Worm (Caenorhabditis elegans) whole organism, L2 larva: Measurements from ENCODE around the gene ttr-47.

ENCODE experiments used
- C34F6.9 ChIP-seq: fragments of 150-350 bp; optimal IDR thresholded peaks from 2 replicates; lab custom pipeline; 2014; ENCODE audit warnings: missing biosample characterization, missing genetic modification characterization
- F13H6.1 ChIP-seq: sonication (generic microtip); optimal IDR thresholded peaks from 2 replicates; lab custom pipeline; 2016; ENCODE audit warnings: missing genetic modification characterization, missing compliant biosample characterization
- R02D3.7 ChIP-seq: fragments of 150-350 bp; optimal IDR thresholded peaks from 2 replicates; lab custom pipeline; 2014; ENCODE audit warnings: missing biosample characterization, missing genetic modification characterization
- Y55F3AM.14 ChIP-seq: fragments of 200-800 bp; sonication (Bioruptor generic); optimal IDR thresholded peaks from 2 replicates; lab custom pipeline; 2018; ENCODE audit warnings: mild to moderate bottlenecking, missing genetic modification characterization, missing compliant biosample characterization
- aly-2 ChIP-seq: fragments of 150-350 bp; optimal IDR thresholded peaks from 2 replicates; lab custom pipeline; 2014; ENCODE audit warnings: missing biosample characterization, missing genetic modification characterization
- ama-1 ChIP-seq: fragments of 150-350 bp; optimal IDR thresholded peaks from 2 replicates; lab custom pipeline; 2018; ENCODE audit warnings: inconsistent platforms
- blmp-1 ChIP-seq: sonication (generic microtip); optimal IDR thresholded peaks from 2 replicates; lab custom pipeline; 2017; ENCODE audit warnings: missing genetic modification characterization, mild to moderate bottlenecking, missing compliant biosample characterization, antibody characterized with exemption, moderate library complexity; ENCODE audit not compliant: insufficient read depth
- ceh-82 ChIP-seq: fragments of 150-350 bp; optimal IDR thresholded peaks from 2 replicates; lab custom pipeline; 2014; ENCODE audit warnings: missing biosample characterization, missing genetic modification characterization
- crh-2 ChIP-seq: sonication (generic microtip); optimal IDR thresholded peaks from 2 replicates; lab custom pipeline; 2017; ENCODE audit warnings: missing biosample characterization, missing genetic modification characterization
- dmd-4 ChIP-seq: sonication (generic microtip); optimal IDR thresholded peaks from 2 replicates; lab custom pipeline; 2017; ENCODE audit warnings: missing biosample characterization, missing genetic modification characterization
- egl-27 ChIP-seq: sonication (generic microtip); optimal IDR thresholded peaks from 3 replicates; lab custom pipeline; 2017; ENCODE audit warnings: missing biosample characterization, missing genetic modification reagents, missing genetic modification characterization
- elt-3 ChIP-seq: sonication (generic microtip); optimal IDR thresholded peaks from 2 replicates; lab custom pipeline; 2017; ENCODE audit warnings: missing biosample characterization, missing genetic modification characterization
- fos-1 ChIP-seq: fragments of 150-350 bp; optimal IDR thresholded peaks from 2 replicates; lab custom pipeline; 2014; ENCODE audit warnings: missing biosample characterization, missing genetic modification characterization
- gmeb-1 ChIP-seq: fragments of 150-350 bp; optimal IDR thresholded peaks from 2 replicates; lab custom pipeline; 2014; ENCODE audit warnings: missing biosample characterization, missing genetic modification characterization
- lin-13 ChIP-seq: fragments of 150-350 bp; optimal IDR thresholded peaks from 2 replicates; lab custom pipeline; 2014; ENCODE audit warnings: missing biosample characterization, missing genetic modification reagents, missing genetic modification characterization
- lsy-2 ChIP-seq, 2 experiments: fragments of 150-350 bp in 1 of 2; sonication (generic microtip) in 1 of 2; optimal IDR thresholded peaks; 2 replicates each; lab custom pipeline; 2014 to 2017; ENCODE audit warnings: missing biosample characterization in 2 of 2, missing genetic modification characterization in 2 of 2
- nhr-129 ChIP-seq: fragments of 150-350 bp; optimal IDR thresholded peaks from 2 replicates; lab custom pipeline; 2014; ENCODE audit warnings: missing biosample characterization, missing genetic modification characterization
- nhr-237 ChIP-seq: fragments of 150-350 bp; optimal IDR thresholded peaks from 2 replicates; lab custom pipeline; 2014; ENCODE audit warnings: missing biosample characterization, missing genetic modification characterization
- nhr-25 ChIP-seq: fragments of 150-350 bp; sonication (generic microtip); optimal IDR thresholded peaks from 3 replicates; lab custom pipeline; 2014; ENCODE audit warnings: missing biosample characterization, missing genetic modification characterization
- nhr-6 ChIP-seq: fragments of 150-350 bp; optimal IDR thresholded peaks from 2 replicates; lab custom pipeline; 2014; ENCODE audit warnings: missing biosample characterization, missing genetic modification characterization
- nhr-77 ChIP-seq: fragments of 150-350 bp; optimal IDR thresholded peaks from 2 replicates; lab custom pipeline; 2014; ENCODE audit warnings: missing biosample characterization, missing genetic modification characterization
- sem-4 ChIP-seq: fragments of 150-350 bp; optimal IDR thresholded peaks from 2 replicates; lab custom pipeline; 2014; ENCODE audit warnings: missing biosample characterization, missing genetic modification reagents, missing genetic modification characterization
- skn-1 ChIP-seq: sonication (generic microtip); optimal IDR thresholded peaks from 2 replicates; lab custom pipeline; 2017; ENCODE audit warnings: missing biosample characterization, missing genetic modification characterization
- sma-3 ChIP-seq: sonication (generic microtip); optimal IDR thresholded peaks from 2 replicates; lab custom pipeline; 2016; ENCODE audit warnings: missing genetic modification reagents, missing genetic modification characterization, missing compliant biosample characterization
- unc-39 ChIP-seq: fragments of 150-350 bp; optimal IDR thresholded peaks from 2 replicates; lab custom pipeline; 2014; ENCODE audit warnings: missing biosample characterization, missing genetic modification characterization
- unc-62 ChIP-seq: fragments of 150-350 bp; optimal IDR thresholded peaks from 2 replicates; lab custom pipeline; 2014; ENCODE audit warnings: missing biosample characterization, missing genetic modification reagents, missing genetic modification characterization
- zag-1 ChIP-seq: fragments of 150-350 bp; optimal IDR thresholded peaks from 2 replicates; lab custom pipeline; 2014; ENCODE audit warnings: missing biosample characterization, missing genetic modification characterization
- ztf-4 ChIP-seq: fragments of 150-350 bp; optimal IDR thresholded peaks from 2 replicates; lab custom pipeline; 2014; ENCODE audit warnings: missing biosample characterization, missing genetic modification characterization

ttr-47 gene

ce11 chrV:8937476-8938249 is 14.8 kb downstream of the ttr-47 start:
- no peak for TF ChIP-seq zag-1
- peak; percentile 75 for TF ChIP-seq ama-1 (lab: Kevin White, UChicago)

ce11 chrV:8938445-8938844 is 15.6 kb downstream of the ttr-47 start:
- TF ChIP-seq lin-13 (GFP tag; lab: Kevin White, UChicago), result no peak
- TF ChIP-seq ama-1 (lab: Kevin White, UChicago), result peak; percentile 11
- no peak for TF ChIP-seq F13H6.1 (tag; lab: Kevin White, UChicago)

- no peak for TF ChIP-seq egl-27
- no peak for TF ChIP-seq unc-62 (GFP tag; lab: Kevin White, UChicago)
- no peak for TF ChIP-seq lin-13 (GFP tag; lab: Kevin White, UChicago)
- TF ChIP-seq C34F6.9 (tag; lab: Kevin White, UChicago), result no peak
- TF ChIP-seq Y55F3AM.14 (GFP tag; lab: Kevin White, UChicago), result no peak
- no peak for TF ChIP-seq nhr-77 (tag; lab: Kevin White, UChicago)
- no peak for TF ChIP-seq sem-4 (tag; lab: Kevin White, UChicago)
- TF ChIP-seq skn-1 (tag; lab: Kevin White, UChicago), result no peak
- TF ChIP-seq R02D3.7 (tag; lab: Kevin White, UChicago), result no peak
- no peak for TF ChIP-seq nhr-6 (tag; lab: Kevin White, UChicago)
- TF ChIP-seq unc-39 (tag; lab: Kevin White, UChicago), result no peak
- TF ChIP-seq gmeb-1 (tag; lab: Kevin White, UChicago), result no peak
- TF ChIP-seq nhr-237 (tag; lab: Kevin White, UChicago), result no peak
Observed at ce11 chrV:8938943-8939342, 16.1 kb downstream of the ttr-47 start.

- TF ChIP-seq lin-13 (GFP tag; lab: Kevin White, UChicago) (peak; percentile 26), fos-1 (tag; lab: Kevin White, UChicago) (no peak), unc-62 (GFP tag; lab: Kevin White, UChicago) (no peak), elt-3 (tag; lab: Kevin White, UChicago) (no peak), dmd-4 (tag; lab: Kevin White, UChicago) (no peak), F13H6.1 (tag; lab: Kevin White, UChicago) (peak; percentile 33), crh-2 (tag; lab: Kevin White, UChicago) (peak; percentile 58), sma-3 (peak; percentile 49), sem-4 (tag; lab: Kevin White, UChicago) (no peak), lsy-2 (tag; optimal IDR thresholded peaks at IDR 0.05; lab: Kevin White, UChicago) (peak in 1 of 2 experiments; percentile 43), nhr-129 (tag; lab: Kevin White, UChicago) (peak; percentile 1), C34F6.9 (tag; lab: Kevin White, UChicago) (peak; percentile 23), ztf-4 (tag; lab: Kevin White, UChicago) (peak; percentile 85), nhr-6 (tag; lab: Kevin White, UChicago) (no peak), Y55F3AM.14 (GFP tag; lab: Kevin White, UChicago) (no peak), nhr-77 (tag; lab: Kevin White, UChicago) (no peak), nhr-25 (tag; lab: Kevin White, UChicago) (no peak), unc-39 (tag; lab: Kevin White, UChicago) (no peak), ama-1 (lab: Kevin White, UChicago) (peak; percentile 97)
- TF ChIP-seq, all 48 proteins: peak for 9
Observed at ce11 chrV:8939424-8940065, 16.7 kb downstream of the ttr-47 start.

- TF ChIP-seq ceh-82 (tag; lab: Kevin White, UChicago), result no peak
Observed at ce11 chrV:8940419-8940818, 17.5 kb downstream of the ttr-47 start.

ce11 chrV:8942437-8942978 is 19.6 kb downstream of the ttr-47 start:
- TF ChIP-seq aly-2 (tag; lab: Kevin White, UChicago) (no peak), blmp-1 (tag; lab: Kevin White, UChicago) (peak; percentile 70)
